Worm (Caenorhabditis elegans): Measurements from ENCODE around the gene C16A11.7.

DNA sequence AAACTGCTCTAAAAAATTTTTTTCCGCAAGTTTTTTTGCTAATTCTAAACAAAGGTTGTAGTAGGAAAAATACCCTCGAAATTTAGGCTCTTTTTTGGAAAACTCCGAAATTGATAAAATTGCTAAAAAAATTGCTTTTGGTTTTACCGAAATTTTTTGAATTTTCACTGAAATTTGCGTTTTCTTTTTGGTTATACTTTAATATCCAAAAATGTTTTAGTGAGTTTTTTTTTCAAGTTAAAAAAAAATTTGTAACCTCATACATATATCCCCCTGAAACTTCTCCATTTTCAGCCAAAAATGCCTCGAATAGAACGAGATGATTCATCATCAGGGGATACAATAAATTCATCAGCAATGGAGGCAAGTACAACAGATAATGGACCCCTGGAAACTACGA, 9.9 kb downstream of the C16A11.7 start, which contains the start of gene gpa-11:
- TF ChIP-seq unc-39 (tag; optimal IDR thresholded peaks at IDR 0.05) (no peak), blmp-1 (tag; optimal IDR thresholded peaks at IDR 0.05) (no peak), mab-5 (tag; optimal IDR thresholded peaks at IDR 0.05) (no peak), nhr-28 (tag; optimal IDR thresholded peaks at IDR 0.05) (no peak), ceh-43 (GFP tag; optimal IDR thresholded peaks at IDR 0.05) (no peak)
